Fruit fly (Drosophila melanogaster) whole organism, embryonic: ENCODE measurements around the gene puc.
A peak's percentile ranks its signal among the peaks of the same experiment; 100 is the strongest.

Source experiments
- Adf1 ChIP-seq: fragments of 200-800 bp; sonication (Bioruptor generic); IDR thresholded peaks from 2 replicates; pipeline ENCODE4 v1.3.6; 2022; ENCODE audit warnings: missing biosample characterization, missing genetic modification characterization
- Antp ChIP-seq: fragments of 200-800 bp; sonication (Bioruptor generic); optimal IDR thresholded peaks from 3 replicates; lab custom pipeline; 2016; ENCODE audit warnings: missing biosample characterization, missing genetic modification characterization
- Bgb ChIP-seq: fragments of 200-800 bp; sonication (Bioruptor generic); IDR thresholded peaks from 2 replicates; pipeline ENCODE4 v1.3.6; 2022; ENCODE audit warnings: missing biosample characterization, missing genetic modification characterization; ENCODE audit not compliant: partially characterized antibody
- CG10274 ChIP-seq: fragments of 200-800 bp; sonication (Bioruptor generic); optimal IDR thresholded peaks from 3 replicates; lab custom pipeline; 2017; ENCODE audit warnings: missing biosample characterization, mild to moderate bottlenecking, missing genetic modification characterization
- CG14441 ChIP-seq: fragments of 200-800 bp; sonication (Bioruptor generic); IDR thresholded peaks from 2 replicates; pipeline ENCODE4 v1.3.6; 2022; ENCODE audit warnings: missing biosample characterization, missing genetic modification characterization
- CG16779 ChIP-seq: fragments of 200-800 bp; sonication (Bioruptor generic); IDR thresholded peaks from 2 replicates; pipeline ENCODE4 v1.3.6; 2022; ENCODE audit warnings: missing biosample characterization, missing genetic modification characterization
- CG17359 ChIP-seq: fragments of 200-800 bp; sonication (Bioruptor generic); optimal IDR thresholded peaks from 3 replicates; lab custom pipeline; 2018; ENCODE audit warnings: missing biosample characterization, mild to moderate bottlenecking, missing genetic modification characterization, moderate library complexity
- CG1792 ChIP-seq: fragments of 200-800 bp; sonication (Bioruptor generic); optimal IDR thresholded peaks from 2 replicates; lab custom pipeline; 2016; ENCODE audit warnings: missing biosample characterization, missing genetic modification characterization
- CG18011 ChIP-seq: fragments of 200-800 bp; sonication (Bioruptor generic); optimal IDR thresholded peaks from 2 replicates; lab custom pipeline; 2017; ENCODE audit warnings: missing biosample characterization, missing genetic modification characterization, mild to moderate bottlenecking, moderate library complexity, missing genotype
- CG18262 ChIP-seq: fragments of 200-800 bp; optimal IDR thresholded peaks from 3 replicates; lab custom pipeline; 2019; ENCODE audit warnings: missing biosample characterization, mild to moderate bottlenecking, missing genetic modification characterization, moderate library complexity
- CG2199 ChIP-seq: fragments of 200-800 bp; sonication (Bioruptor generic); IDR thresholded peaks from 3 replicates; pipeline ENCODE4 v1.3.6; 2022; ENCODE audit warnings: missing biosample characterization, missing genetic modification characterization
- CG2202 ChIP-seq: fragments of 200-800 bp; sonication (Bioruptor generic); optimal IDR thresholded peaks from 2 replicates; lab custom pipeline; 2018; ENCODE audit warnings: missing biosample characterization, mild to moderate bottlenecking, missing genetic modification characterization
- CG2678 ChIP-seq: fragments of 200-800 bp; sonication (Bioruptor generic); optimal IDR thresholded peaks from 3 replicates; lab custom pipeline; 2019; ENCODE audit warnings: missing biosample characterization, mild to moderate bottlenecking, missing genetic modification characterization, moderate library complexity
- CG3065 ChIP-seq: fragments of 200-800 bp; sonication (Bioruptor generic); optimal IDR thresholded peaks from 2 replicates; lab custom pipeline; 2016; ENCODE audit warnings: missing biosample characterization, missing genetic modification characterization
- CG34422 ChIP-seq: fragments of 200-800 bp; sonication (Bioruptor generic); IDR thresholded peaks from 3 replicates; pipeline ENCODE4 v1.3.6; 2022; ENCODE audit warnings: missing biosample characterization, missing genetic modification characterization
- CG3847 ChIP-seq: fragments of 200-800 bp; sonication (Bioruptor generic); IDR thresholded peaks from 2 replicates; pipeline ENCODE4 v1.3.6; 2022; ENCODE audit warnings: missing biosample characterization, missing genetic modification characterization
- CG6689 ChIP-seq: fragments of 200-800 bp; sonication (Bioruptor generic); IDR thresholded peaks from 2 replicates; pipeline ENCODE4 v1.3.6; 2022; ENCODE audit warnings: missing biosample characterization, missing genetic modification characterization
- CG7357 ChIP-seq: fragments of 200-800 bp; sonication (Bioruptor generic); IDR thresholded peaks from 3 replicates; pipeline ENCODE4 v1.3.6; 2022; ENCODE audit warnings: missing biosample characterization, missing genetic modification characterization
- CG9215 ChIP-seq: fragments of 200-800 bp; sonication (Bioruptor generic); IDR thresholded peaks from 2 replicates; pipeline ENCODE4 v1.3.6; 2022; ENCODE audit warnings: missing biosample characterization, missing genetic modification characterization
- ERR ChIP-seq: fragments of 200-800 bp; sonication (Bioruptor generic); optimal IDR thresholded peaks from 2 replicates; lab custom pipeline; 2016; ENCODE audit warnings: missing biosample characterization, missing genetic modification characterization
- Fer1 ChIP-seq: fragments of 200-800 bp; sonication (Bioruptor generic); optimal IDR thresholded peaks from 2 replicates; lab custom pipeline; 2017; ENCODE audit warnings: missing biosample characterization, mild to moderate bottlenecking, missing genetic modification characterization
- Fer3 ChIP-seq: fragments of 200-800 bp; sonication (Bioruptor generic); optimal IDR thresholded peaks from 2 replicates; lab custom pipeline; 2018; ENCODE audit warnings: missing biosample characterization, mild to moderate bottlenecking, missing genetic modification characterization, moderate library complexity
- HHEX ChIP-seq: fragments of 200-800 bp; sonication (Bioruptor generic); optimal IDR thresholded peaks from 3 replicates; lab custom pipeline; 2017; ENCODE audit warnings: missing biosample characterization, mild to moderate bottlenecking, missing genetic modification characterization, missing genetic modification reagents
- Hr3 ChIP-seq: fragments of 200-800 bp; sonication (Bioruptor generic); optimal IDR thresholded peaks from 3 replicates; lab custom pipeline; 2016; ENCODE audit warnings: missing biosample characterization, missing genetic modification characterization
- Hr78 ChIP-seq, 2 experiments: fragments of 200-800 bp in 1 of 2; fragments of >200 bp in 1 of 2; sonication (Bioruptor generic) in 1 of 2; optimal IDR thresholded peaks; 2 replicates each; lab custom pipeline; 2017 to 2019; ENCODE audit warnings: missing biosample characterization in 2 of 2, missing genetic modification characterization in 2 of 2, mild to moderate bottlenecking in 1 of 2, moderate library complexity in 1 of 2
- Lpt ChIP-seq: fragments of >200 bp; optimal IDR thresholded peaks from 2 replicates; lab custom pipeline; 2018; ENCODE audit warnings: missing biosample characterization, missing genetic modification characterization
- MBD-R2 ChIP-seq: fragments of 200-800 bp; sonication (Bioruptor generic); IDR thresholded peaks from 2 replicates; pipeline ENCODE4 v1.3.6; 2022; ENCODE audit warnings: missing biosample characterization, missing genetic modification characterization
- NC2α ChIP-seq: fragments of 200-800 bp; sonication (Bioruptor generic); optimal IDR thresholded peaks from 2 replicates; lab custom pipeline; 2016; ENCODE audit warnings: missing biosample characterization, missing genetic modification characterization
- Nf-YA ChIP-seq: fragments of 200-800 bp; sonication (Bioruptor generic); IDR thresholded peaks from 2 replicates; pipeline ENCODE4 v1.3.6; 2022; ENCODE audit warnings: missing biosample characterization, missing genetic modification characterization
- NfI ChIP-seq: fragments of 200-800 bp; sonication (Bioruptor generic); optimal IDR thresholded peaks from 3 replicates; lab custom pipeline; 2018; ENCODE audit warnings: missing biosample characterization, mild to moderate bottlenecking, missing genetic modification characterization, moderate library complexity
- PHDP ChIP-seq: fragments of 200-800 bp; sonication (Bioruptor generic); optimal IDR thresholded peaks from 3 replicates; lab custom pipeline; 2018; ENCODE audit warnings: missing biosample characterization, mild to moderate bottlenecking, missing genetic modification characterization, moderate library complexity
- Six4 ChIP-seq: fragments of 200-800 bp; sonication (Bioruptor generic); optimal IDR thresholded peaks from 2 replicates; lab custom pipeline; 2016; ENCODE audit warnings: missing biosample characterization, missing genetic modification characterization
- Ssrp ChIP-seq: fragments of 200-800 bp; sonication (Bioruptor generic); optimal IDR thresholded peaks from 2 replicates; lab custom pipeline; 2018; ENCODE audit warnings: missing biosample characterization, mild to moderate bottlenecking, missing genetic modification characterization, moderate library complexity
- TFAM ChIP-seq: fragments of 200-800 bp; sonication (Bioruptor generic); optimal IDR thresholded peaks from 2 replicates; lab custom pipeline; 2017; ENCODE audit warnings: missing biosample characterization, missing genetic modification characterization, inconsistent platforms
- ara ChIP-seq: fragments of 200-800 bp; sonication (Bioruptor generic); IDR thresholded peaks from 2 replicates; pipeline ENCODE4 v1.3.6; 2022; ENCODE audit warnings: missing biosample characterization, missing genetic modification characterization
- ato ChIP-seq: fragments of 200-800 bp; sonication (Bioruptor generic); IDR thresholded peaks from 2 replicates; pipeline ENCODE4 v1.3.6; 2022; ENCODE audit warnings: missing biosample characterization, missing genetic modification characterization; ENCODE audit not compliant: partially characterized antibody
- az2 ChIP-seq: fragments of 200-800 bp; sonication (Bioruptor generic); optimal IDR thresholded peaks from 3 replicates; lab custom pipeline; 2016; ENCODE audit warnings: missing biosample characterization, missing genetic modification characterization
- chm ChIP-seq: fragments of 200-800 bp; sonication (Bioruptor generic); IDR thresholded peaks from 2 replicates; pipeline ENCODE4 v1.3.6; 2022; ENCODE audit warnings: missing biosample characterization, missing genetic modification characterization
- crc ChIP-seq: fragments of 200-800 bp; sonication (Bioruptor generic); optimal IDR thresholded peaks from 2 replicates; lab custom pipeline; 2016; ENCODE audit warnings: missing biosample characterization, missing genetic modification characterization
- dm ChIP-seq: fragments of 200-800 bp; sonication (Bioruptor generic); optimal IDR thresholded peaks from 3 replicates; lab custom pipeline; 2016; ENCODE audit warnings: missing biosample characterization, missing genetic modification characterization
- fd96Cb ChIP-seq: fragments of 200-800 bp; sonication (Bioruptor generic); optimal IDR thresholded peaks from 2 replicates; lab custom pipeline; 2018; ENCODE audit warnings: missing biosample characterization, mild to moderate bottlenecking, missing genetic modification characterization, moderate library complexity
- her ChIP-seq: fragments of 200-800 bp; sonication (Bioruptor generic); optimal IDR thresholded peaks from 2 replicates; lab custom pipeline; 2016; ENCODE audit warnings: missing biosample characterization, missing genetic modification characterization
- ind ChIP-seq: fragments of 200-800 bp; sonication (Bioruptor generic); optimal IDR thresholded peaks from 3 replicates; lab custom pipeline; 2016; ENCODE audit warnings: missing biosample characterization, missing genetic modification characterization
- maf-S ChIP-seq: fragments of 200-800 bp; sonication (Bioruptor generic); optimal IDR thresholded peaks from 2 replicates; lab custom pipeline; 2016; ENCODE audit warnings: missing biosample characterization, missing genetic modification characterization
- sens-2 ChIP-seq: fragments of 200-800 bp; sonication (Bioruptor generic); IDR thresholded peaks from 2 replicates; pipeline ENCODE4 v1.3.6; 2022; ENCODE audit warnings: missing biosample characterization, missing genetic modification characterization
- tio ChIP-seq: fragments of 200-800 bp; sonication (Bioruptor generic); optimal IDR thresholded peaks from 2 replicates; lab custom pipeline; 2017; ENCODE audit warnings: missing biosample characterization, missing genetic modification characterization, inconsistent platforms
- zfh1 ChIP-seq: fragments of 200-800 bp; sonication (Bioruptor generic); IDR thresholded peaks from 3 replicates; pipeline ENCODE4 v1.3.6; 2022; ENCODE audit warnings: missing biosample characterization, missing genetic modification characterization

The puc gene

dm6 chr3R:8113833-8114673 lies 8.9 kb downstream of the puc start (continued):
- TF ChIP-seq sens-2 (GFP tag; lab: Robert Waterston, UW): peak; percentile 46; the same call in 1 of the 2 replicates
- peak; percentile 85 for TF ChIP-seq PHDP (tag; lab: Kevin White, UChicago)
- peak; percentile 45; the same call in 1 of the 2 replicates for TF ChIP-seq CG16779 (GFP tag; lab: Robert Waterston, UW)
- TF ChIP-seq CG9215 (GFP tag; lab: Robert Waterston, UW): peak; percentile 67
- peak; percentile 88 for TF ChIP-seq CG18262
- peak; percentile 82 for TF ChIP-seq fd96Cb
- TF ChIP-seq ato (GFP tag; lab: Robert Waterston, UW): no peak
- peak; percentile 81 for TF ChIP-seq CG34422 (GFP tag; lab: Robert Waterston, UW)
- peak; percentile 57 for TF ChIP-seq dm (GFP tag; lab: Kevin White, UChicago)
- peak; percentile 62 for TF ChIP-seq ERR (GFP tag; lab: Kevin White, UChicago)
- TF ChIP-seq CG3847: peak; percentile 68
- no peak for TF ChIP-seq Bgb (GFP tag; lab: Robert Waterston, UW)
- TF ChIP-seq maf-S (GFP tag; lab: Kevin White, UChicago): peak; percentile 37
- peak; percentile 69; the same call in 1 of the 2 replicates for TF ChIP-seq Nf-YA (GFP tag; lab: Robert Waterston, UW)
- peak; percentile 54 for TF ChIP-seq Six4 (GFP tag; lab: Kevin White, UChicago)
- peak; percentile 88 for TF ChIP-seq CG2678 (tag; lab: Kevin White, UChicago)
- TF ChIP-seq CG1792: peak; percentile 65
- TF ChIP-seq tio (GFP tag; lab: Kevin White, UChicago): peak; percentile 73
- peak; percentile 62 for TF ChIP-seq her (GFP tag; lab: Kevin White, UChicago)
- TF ChIP-seq Fer3: peak; percentile 84
- peak; percentile 77 for TF ChIP-seq chm (GFP tag; lab: Robert Waterston, UW)
- TF ChIP-seq Adf1 (GFP tag; lab: Robert Waterston, UW): peak; percentile 90
- TF ChIP-seq CG18011: peak; percentile 57
- TF ChIP-seq Fer1 (GFP tag; lab: Kevin White, UChicago): peak; percentile 83
- peak; percentile 44 for TF ChIP-seq MBD-R2 (GFP tag; lab: Robert Waterston, UW)
- TF ChIP-seq crc (GFP tag; lab: Kevin White, UChicago): peak; percentile 69
- TF ChIP-seq Antp (GFP tag; lab: Kevin White, UChicago): peak; percentile 73
- TF ChIP-seq NfI (GFP tag; lab: Kevin White, UChicago): peak; percentile 76
- peak in 1 of 2 experiments; percentile 39 for TF ChIP-seq Hr78 (GFP tag; optimal IDR thresholded peaks at IDR 0.05; lab: Kevin White, UChicago)
- peak; percentile 79 for TF ChIP-seq az2 (GFP tag; lab: Kevin White, UChicago)
- TF ChIP-seq NC2α (GFP tag; lab: Kevin White, UChicago): peak; percentile 41
- peak; percentile 77 for TF ChIP-seq CG14441 (GFP tag; lab: Robert Waterston, UW)
- TF ChIP-seq zfh1 (GFP tag; lab: Robert Waterston, UW): peak; percentile 85
- peak; percentile 80 for TF ChIP-seq Ssrp (tag; lab: Kevin White, UChicago)
- peak; percentile 89 for TF ChIP-seq CG17359
- peak; percentile 62 for TF ChIP-seq CG10274 (GFP tag; lab: Kevin White, UChicago)
- no peak for TF ChIP-seq Lpt
- peak; percentile 45 for TF ChIP-seq CG3065 (GFP tag; lab: Kevin White, UChicago)
- TF ChIP-seq ind (GFP tag; lab: Kevin White, UChicago): peak; percentile 76
- TF ChIP-seq Hr3 (GFP tag; lab: Kevin White, UChicago): peak; percentile 66
- TF ChIP-seq CG2202 (tag; lab: Kevin White, UChicago): peak; percentile 41
- TF ChIP-seq CG2199: no peak
- TF ChIP-seq CG6689 (GFP tag; lab: Robert Waterston, UW): peak; percentile 75
- TF ChIP-seq TFAM: no peak
- peak; percentile 68; the same call in 2 of the 3 replicates for TF ChIP-seq CG7357 (GFP tag; lab: Robert Waterston, UW)
- peak; percentile 84 for TF ChIP-seq HHEX (GFP tag; lab: Kevin White, UChicago)
- TF ChIP-seq ara: peak; percentile 75
